Worm (Caenorhabditis elegans) whole organism, L1 larva: ENCODE data around the gene cyp-13A12.

ENCODE experiments used
- C16A3.4 ChIP-seq: fragments of 150-350 bp; optimal IDR thresholded peaks from 2 replicates; lab custom pipeline; 2014; ENCODE audit warnings: missing biosample characterization, missing genetic modification characterization
- C34B4.2 ChIP-seq: sonication (generic microtip); optimal IDR thresholded peaks from 2 replicates; lab custom pipeline; 2017; ENCODE audit warnings: mild to moderate bottlenecking, missing genetic modification characterization, missing compliant biosample characterization
- F16B12.6 ChIP-seq: fragments of 150-350 bp; optimal IDR thresholded peaks from 2 replicates; lab custom pipeline; 2014; ENCODE audit warnings: missing biosample characterization, missing genetic modification characterization
- aly-2 ChIP-seq: fragments of 150-350 bp; optimal IDR thresholded peaks from 2 replicates; lab custom pipeline; 2014; ENCODE audit warnings: missing biosample characterization, missing genetic modification characterization
- ama-1 ChIP-seq: fragments of 150-350 bp; optimal IDR thresholded peaks from 2 replicates; lab custom pipeline; 2014
- blmp-1 ChIP-seq: fragments of 150-350 bp; optimal IDR thresholded peaks from 2 replicates; lab custom pipeline; 2014; ENCODE audit warnings: missing biosample characterization, missing genetic modification characterization
- ceh-82 ChIP-seq, 3 experiments: fragments of 150-350 bp in 1 of 3; sonication (generic microtip) in 2 of 3; optimal IDR thresholded peaks; 2 replicates each; lab custom pipeline; 2014 to 2017; ENCODE audit warnings: missing biosample characterization in 3 of 3, missing genetic modification characterization in 3 of 3
- ceh-88 ChIP-seq: fragments of 200-800 bp; sonication (Bioruptor generic); IDR thresholded peaks from 2 replicates; pipeline ENCODE4 v1.3.6; 2022; ENCODE audit warnings: missing genetic modification characterization, missing compliant biosample characterization
- dpl-1 ChIP-seq, 3 experiments: fragments of 150-350 bp in 2 of 3; sonication (generic microtip) in 1 of 3; optimal IDR thresholded peaks; 2 replicates each; lab custom pipeline; 2014 to 2017; ENCODE audit warnings: missing biosample characterization in 3 of 3, missing genetic modification characterization in 3 of 3, missing genetic modification reagents in 3 of 3
- dsc-1 ChIP-seq: sonication (generic microtip); optimal IDR thresholded peaks from 2 replicates; lab custom pipeline; 2016; ENCODE audit warnings: mild to moderate bottlenecking, missing genetic modification characterization, missing compliant biosample characterization
- egl-27 ChIP-seq, 2 experiments: fragments of 150-350 bp in 1 of 2; sonication (generic microtip); optimal IDR thresholded peaks; 3 replicates each; lab custom pipeline; 2017 to 2018; ENCODE audit warnings: missing biosample characterization in 2 of 2, missing genetic modification characterization in 2 of 2, missing genetic modification reagents in 2 of 2
- elt-3 ChIP-seq, 6 experiments: fragments of 150-350 bp in 1 of 6; sonication (generic microtip); optimal IDR thresholded peaks; 2 replicates each; lab custom pipeline; 2017 to 2018; ENCODE audit warnings: missing biosample characterization in 6 of 6, missing genetic modification characterization in 6 of 6, inconsistent platforms in 1 of 6
- ets-5 ChIP-seq: fragments of 200-800 bp; sonication (Bioruptor generic); IDR thresholded peaks from 2 replicates; pipeline ENCODE4 v1.3.6; 2022; ENCODE audit warnings: missing genetic modification characterization, missing compliant biosample characterization
- fos-1 ChIP-seq: fragments of 150-350 bp; optimal IDR thresholded peaks from 2 replicates; lab custom pipeline; 2014; ENCODE audit warnings: missing biosample characterization, missing genetic modification characterization
- grh-1 ChIP-seq: fragments of 200-800 bp; sonication (Bioruptor generic); IDR thresholded peaks from 2 replicates; pipeline ENCODE4 v1.3.6; 2022; ENCODE audit warnings: missing genetic modification reagents, missing genetic modification characterization, missing compliant biosample characterization
- isw-1 ChIP-seq: fragments of 200-800 bp; sonication (Bioruptor generic); IDR thresholded peaks from 2 replicates; pipeline ENCODE4 v1.3.6; 2022; ENCODE audit warnings: missing genetic modification characterization, missing compliant biosample characterization
- lin-14 ChIP-seq: fragments of 200-800 bp; sonication (Bioruptor generic); optimal IDR thresholded peaks from 2 replicates; lab custom pipeline; 2018; ENCODE audit warnings: mild to moderate bottlenecking, missing genetic modification characterization, moderate library complexity, missing compliant biosample characterization
- lin-35 ChIP-seq, 2 experiments: fragments of 150-350 bp; optimal IDR thresholded peaks; 2 replicates each; lab custom pipeline; 2014; ENCODE audit warnings: missing biosample characterization in 2 of 2, missing genetic modification characterization in 2 of 2, missing genetic modification reagents in 2 of 2
- mab-9 ChIP-seq: fragments of 200-800 bp; sonication (Bioruptor generic); IDR thresholded peaks from 2 replicates; pipeline ENCODE4 v1.3.6; 2022; ENCODE audit warnings: missing genetic modification reagents, missing genetic modification characterization, missing compliant biosample characterization
- mdl-1 ChIP-seq, 2 experiments: fragments of 150-350 bp; optimal IDR thresholded peaks; 2 replicates each; lab custom pipeline; 2014 to 2017; ENCODE audit warnings: missing biosample characterization in 2 of 2, missing genetic modification characterization in 2 of 2, inconsistent platforms in 1 of 2
- mef-2 ChIP-seq: fragments of 150-350 bp; optimal IDR thresholded peaks from 2 replicates; lab custom pipeline; 2014; ENCODE audit warnings: missing biosample characterization, missing genetic modification characterization
- nhr-11 ChIP-seq: fragments of 150-350 bp; optimal IDR thresholded peaks from 2 replicates; lab custom pipeline; 2014; ENCODE audit warnings: missing biosample characterization, missing genetic modification characterization
- nhr-19 ChIP-seq: fragments of 200-800 bp; sonication (Bioruptor generic); conservative IDR thresholded peaks from 2 replicates; pipeline ENCODE4 v1.3.6; 2022; ENCODE audit warnings: missing genetic modification characterization, missing compliant biosample characterization
- nhr-20 ChIP-seq: sonication (generic microtip); optimal IDR thresholded peaks from 2 replicates; lab custom pipeline; 2016; ENCODE audit warnings: mild to moderate bottlenecking, missing genetic modification characterization, missing compliant biosample characterization
- nhr-237 ChIP-seq: fragments of 150-350 bp; optimal IDR thresholded peaks from 2 replicates; lab custom pipeline; 2014; ENCODE audit warnings: missing biosample characterization, missing genetic modification characterization
- nhr-71 ChIP-seq: sonication (generic microtip); optimal IDR thresholded peaks from 2 replicates; lab custom pipeline; 2016; ENCODE audit warnings: mild to moderate bottlenecking, missing genetic modification characterization, moderate library complexity, missing compliant biosample characterization
- nhr-76 ChIP-seq: sonication (generic microtip); optimal IDR thresholded peaks from 2 replicates; lab custom pipeline; 2017; ENCODE audit warnings: missing biosample characterization, missing genetic modification characterization
- nhr-77 ChIP-seq: fragments of 150-350 bp; optimal IDR thresholded peaks from 2 replicates; lab custom pipeline; 2014; ENCODE audit warnings: missing biosample characterization, missing genetic modification characterization
- nhr-84 ChIP-seq: sonication (generic microtip); optimal IDR thresholded peaks from 2 replicates; lab custom pipeline; 2017; ENCODE audit warnings: missing biosample characterization, missing genetic modification characterization
- nhr-85 ChIP-seq: sonication (generic microtip); peaks from one replicate; lab custom pipeline; 2016; ENCODE audit warnings: missing genetic modification characterization, inconsistent platforms, missing compliant biosample characterization
- pag-3 ChIP-seq: sonication (generic microtip); optimal IDR thresholded peaks from 2 replicates; lab custom pipeline; 2017; ENCODE audit warnings: missing genetic modification characterization, mild to moderate bottlenecking, missing compliant biosample characterization, antibody characterized with exemption, borderline replicate concordance; ENCODE audit not compliant: insufficient read depth
- pax-3 ChIP-seq: fragments of 200-800 bp; sonication (Bioruptor generic); optimal IDR thresholded peaks from 2 replicates; lab custom pipeline; 2018; ENCODE audit warnings: mild to moderate bottlenecking, missing genetic modification characterization, moderate library complexity, missing compliant biosample characterization
- pqm-1 ChIP-seq: sonication (generic microtip); optimal IDR thresholded peaks from 3 replicates; lab custom pipeline; 2017; ENCODE audit warnings: missing biosample characterization, missing genetic modification characterization
- skn-1 ChIP-seq: fragments of 150-350 bp; optimal IDR thresholded peaks from 2 replicates; lab custom pipeline; 2014; ENCODE audit warnings: missing biosample characterization, missing genetic modification characterization
- snu-23 ChIP-seq: sonication (generic microtip); optimal IDR thresholded peaks from 2 replicates; lab custom pipeline; 2016; ENCODE audit warnings: missing genetic modification characterization, missing compliant biosample characterization
- sup-37 ChIP-seq: fragments of 200-800 bp; sonication (Bioruptor generic); optimal IDR thresholded peaks from 2 replicates; lab custom pipeline; 2018; ENCODE audit warnings: mild to moderate bottlenecking, missing genetic modification characterization, missing compliant biosample characterization
- xbp-1 ChIP-seq: sonication (generic microtip); optimal IDR thresholded peaks from 2 replicates; lab custom pipeline; 2016; ENCODE audit warnings: missing genetic modification characterization, missing compliant biosample characterization
- zag-1 ChIP-seq: fragments of 150-350 bp; optimal IDR thresholded peaks from 2 replicates; lab custom pipeline; 2014; ENCODE audit warnings: missing biosample characterization, missing genetic modification characterization

Gene cyp-13A12

DNA sequence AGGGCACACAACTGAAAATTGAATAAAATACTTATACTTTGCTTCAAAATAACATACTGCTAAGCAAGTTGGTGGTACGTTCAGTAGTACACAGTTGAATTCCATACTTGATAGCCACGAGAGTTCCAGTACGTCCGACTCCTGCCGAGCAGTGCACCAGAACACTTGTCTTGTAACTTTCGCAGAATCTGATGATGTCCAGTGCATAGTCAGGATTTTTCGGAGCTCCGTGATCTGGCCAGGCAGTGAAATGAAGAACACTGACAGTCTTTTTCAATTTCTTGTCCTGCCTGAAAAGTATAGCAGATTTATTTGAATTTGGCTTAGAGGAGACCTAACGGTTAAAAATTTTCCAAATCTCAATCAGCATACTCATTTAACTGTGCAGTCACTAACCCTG lies 25.6 kb downstream of the cyp-13A12 start:
- TF ChIP-seq blmp-1 (no peak), C34B4.2 (tag; lab: Kevin White, UChicago) (no peak), pag-3 (no peak), sup-37 (GFP tag; lab: Kevin White, UChicago) (no peak), nhr-237 (no peak), ets-5 (GFP tag; lab: Robert Waterston, UW) (no peak), snu-23 (GFP tag; lab: Kevin White, UChicago) (no peak), fos-1 (tag; lab: Kevin White, UChicago) (no peak), ceh-88 (GFP tag; lab: Robert Waterston, UW) (no peak), nhr-76 (tag; lab: Kevin White, UChicago) (no peak), isw-1 (GFP tag; lab: Robert Waterston, UW) (no peak), mef-2 (tag; lab: Kevin White, UChicago) (no peak), egl-27 (tag; optimal IDR thresholded peaks at IDR 0.05; lab: Kevin White, UChicago) (no peak), C16A3.4 (tag; lab: Kevin White, UChicago) (no peak), lin-14 (GFP tag; lab: Kevin White, UChicago) (no peak), nhr-77 (no peak), pqm-1 (no peak)

- no peak for TF ChIP-seq nhr-11 (tag; lab: Kevin White, UChicago)
- no peak for TF ChIP-seq elt-3 (tag; optimal IDR thresholded peaks at IDR 0.05; lab: Kevin White, UChicago)
- TF ChIP-seq nhr-77 = no peak
- TF ChIP-seq nhr-237 = no peak
- no peak for TF ChIP-seq mdl-1 (tag; optimal IDR thresholded peaks at IDR 0.05; lab: Kevin White, UChicago)
These were observed 31.0 kb downstream of the cyp-13A12 start, which contains the start of gene F54F12.1 for ce11 chrIII:13055342-13055741. Gene F54F12.1, minus strand, starts transcription at chrIII:13055442.

DNA sequence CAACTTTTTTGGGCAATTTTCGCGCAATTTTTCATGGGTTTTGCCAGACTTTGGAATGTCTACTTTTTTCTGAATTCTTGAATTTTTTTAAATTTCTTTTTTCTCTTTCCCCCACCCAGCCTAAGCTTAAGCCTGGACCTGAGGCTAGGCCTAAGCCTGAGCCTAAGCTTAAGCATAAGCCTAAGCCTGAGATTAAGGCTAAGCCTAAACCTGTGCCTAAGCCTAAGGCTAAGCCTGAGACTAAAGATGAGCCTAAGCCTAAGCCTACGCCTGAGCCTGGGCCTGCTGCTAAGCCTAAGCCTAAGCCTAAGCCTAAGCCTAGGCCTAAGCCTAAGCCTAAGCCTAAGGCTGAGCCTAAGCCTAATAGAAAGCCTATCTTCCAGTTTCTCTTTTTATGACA lies 31.9 kb downstream of the cyp-13A12 start:
- no peak for TF ChIP-seq F16B12.6
- TF ChIP-seq xbp-1 (tag; lab: Kevin White, UChicago) = no peak
- TF ChIP-seq skn-1 (tag; lab: Kevin White, UChicago) = no peak
- no peak for TF ChIP-seq aly-2
- no peak for TF ChIP-seq ceh-82 (tag; optimal IDR thresholded peaks at IDR 0.05; lab: Kevin White, UChicago)
- TF ChIP-seq nhr-71 (tag; lab: Kevin White, UChicago) = no peak
- TF ChIP-seq nhr-237 = no peak
- no peak for TF ChIP-seq mab-9 (GFP tag; lab: Robert Waterston, UW)
- TF ChIP-seq zag-1 (tag; lab: Kevin White, UChicago) = no peak
- TF ChIP-seq nhr-19 = no peak
- no peak for TF ChIP-seq pax-3
- no peak for TF ChIP-seq sup-37 (GFP tag; lab: Kevin White, UChicago)
- TF ChIP-seq fos-1 (tag; lab: Kevin White, UChicago) = no peak
- TF ChIP-seq, all 84 proteins: peak for 0

- no peak for TF ChIP-seq pag-3
- TF ChIP-seq ceh-82 (tag; optimal IDR thresholded peaks at IDR 0.05; lab: Kevin White, UChicago) = no peak
- peak; percentile 29 for TF ChIP-seq dsc-1 (tag; lab: Kevin White, UChicago)
- TF ChIP-seq ama-1 (lab: Kevin White, UChicago) = no peak
- no peak for TF ChIP-seq nhr-84 (tag; lab: Kevin White, UChicago)
- peak in 1 of 2 experiments; percentile 75 for TF ChIP-seq lin-35 (GFP tag; optimal IDR thresholded peaks at IDR 0.05; lab: Kevin White, UChicago)
- peak in 1 of 2 experiments; percentile 8 for TF ChIP-seq mdl-1 (tag; optimal IDR thresholded peaks at IDR 0.05; lab: Kevin White, UChicago)
- TF ChIP-seq dpl-1 (GFP tag; optimal IDR thresholded peaks at IDR 0.05; lab: Kevin White, UChicago) = peak in 1 of 3 experiments; percentile 31
- no peak for TF ChIP-seq zag-1 (tag; lab: Kevin White, UChicago)
- TF ChIP-seq nhr-20 (tag; lab: Kevin White, UChicago) = peak; percentile 46
- TF ChIP-seq grh-1 = no peak
- TF ChIP-seq nhr-85 (tag; lab: Kevin White, UChicago) = peak; percentile 72
- peak; percentile 51 for TF ChIP-seq skn-1 (tag; lab: Kevin White, UChicago)
These were observed 32.4 kb downstream of the cyp-13A12 start for ce11 chrIII:13056735-13057134.
